Worm (Caenorhabditis elegans) whole organism, L4/young adult: ENCODE results near the gene F35D11.1.

Experiments used
- W03F9.2 ChIP-seq: fragments of 150-350 bp; optimal IDR thresholded peaks from 2 replicates; lab custom pipeline; 2014; ENCODE audit warnings: missing biosample characterization, missing genetic modification characterization
- dao-5 ChIP-seq: sonication (generic microtip); optimal IDR thresholded peaks from 2 replicates; lab custom pipeline; 2016; ENCODE audit warnings: missing genotype, missing genetic modification characterization, moderate library complexity, missing compliant biosample characterization
- him-1 ChIP-seq: sonication (generic microtip); optimal IDR thresholded peaks from 2 replicates; lab custom pipeline; 2016; ENCODE audit warnings: missing genotype, missing genetic modification reagents, missing genetic modification characterization, missing compliant biosample characterization

DNA sequence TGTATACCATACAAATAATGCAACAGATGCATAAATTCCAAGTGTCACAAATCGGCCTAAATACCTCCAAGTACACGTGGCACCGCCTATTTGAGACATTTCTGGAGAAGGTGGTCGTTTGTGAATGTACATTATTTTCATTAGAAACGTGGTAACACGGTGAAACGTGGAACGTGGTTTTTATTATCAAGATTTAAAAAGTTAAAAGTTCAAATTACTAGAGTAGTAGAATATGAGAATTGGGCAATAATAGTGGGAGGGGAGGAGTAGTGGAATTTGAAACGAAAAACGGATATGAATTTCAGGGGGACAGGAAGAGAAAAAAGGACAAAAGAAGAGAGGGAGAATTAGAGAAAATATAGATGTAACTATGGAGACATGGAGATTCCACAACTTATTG lies 29.1 kb downstream of the F35D11.1 start, which contains the start of gene fut-6:
- TF ChIP-seq him-1 (tag; lab: Kevin White, UChicago), result no peak
- no peak for TF ChIP-seq W03F9.2 (tag; lab: Kevin White, UChicago)
- no peak for TF ChIP-seq dao-5 (tag; lab: Kevin White, UChicago)
